Fruit fly (Drosophila melanogaster) whole organism, embryonic: ENCODE measurements around the gene THG.

Experiments used
- Ada2b ChIP-seq: fragments of 200-800 bp; sonication (Bioruptor generic); IDR thresholded peaks from 2 replicates; pipeline ENCODE4 v1.3.6; 2022; ENCODE audit warnings: missing biosample characterization, missing genetic modification characterization
- Atf6 ChIP-seq: fragments of 200-800 bp; sonication (Bioruptor generic); IDR thresholded peaks from 2 replicates; pipeline ENCODE4 v1.3.6; 2022; ENCODE audit warnings: missing biosample characterization, missing genetic modification characterization
- Bdp1 ChIP-seq: fragments of 200-800 bp; sonication (Bioruptor generic); optimal IDR thresholded peaks from 3 replicates; lab custom pipeline; 2016; ENCODE audit warnings: missing biosample characterization, missing genetic modification characterization
- C15 ChIP-seq: fragments of 200-800 bp; sonication (Bioruptor generic); IDR thresholded peaks from 3 replicates; pipeline ENCODE4 v1.3.6; 2022; ENCODE audit warnings: missing biosample characterization, missing genetic modification characterization
- CG10274 ChIP-seq: fragments of 200-800 bp; sonication (Bioruptor generic); optimal IDR thresholded peaks from 3 replicates; lab custom pipeline; 2017; ENCODE audit warnings: missing biosample characterization, mild to moderate bottlenecking, missing genetic modification characterization
- CG11093 ChIP-seq: fragments of 200-800 bp; sonication (Bioruptor generic); IDR thresholded peaks from 3 replicates; pipeline ENCODE4 v1.3.6; 2022; ENCODE audit warnings: missing biosample characterization, missing genetic modification characterization
- CG12155 ChIP-seq: fragments of 200-800 bp; sonication (Bioruptor generic); optimal IDR thresholded peaks from 3 replicates; lab custom pipeline; 2016; ENCODE audit warnings: missing biosample characterization, missing genetic modification characterization
- CG13287 ChIP-seq: fragments of 200-800 bp; sonication (Bioruptor generic); IDR thresholded peaks from 2 replicates; pipeline ENCODE4 v1.3.6; 2022; ENCODE audit warnings: missing biosample characterization, missing genetic modification characterization; ENCODE audit not compliant: partially characterized antibody
- CG13894 ChIP-seq: fragments of 200-800 bp; sonication (Bioruptor generic); optimal IDR thresholded peaks from 3 replicates; lab custom pipeline; 2018; ENCODE audit warnings: missing biosample characterization, mild to moderate bottlenecking, missing genetic modification characterization, moderate library complexity
- CG14710 ChIP-seq: fragments of 200-800 bp; sonication (Bioruptor generic); optimal IDR thresholded peaks from 3 replicates; lab custom pipeline; 2019; ENCODE audit warnings: missing biosample characterization, mild to moderate bottlenecking, missing genetic modification characterization, moderate library complexity
- CG15073 ChIP-seq: fragments of 200-800 bp; sonication (Bioruptor generic); optimal IDR thresholded peaks from 2 replicates; lab custom pipeline; 2016; ENCODE audit warnings: missing biosample characterization, missing genetic modification characterization
- CG18764 ChIP-seq: fragments of 200-800 bp; sonication (Bioruptor generic); optimal IDR thresholded peaks from 3 replicates; lab custom pipeline; 2016; ENCODE audit warnings: missing biosample characterization, missing genetic modification characterization
- CG2116 ChIP-seq: fragments of 200-800 bp; sonication (Bioruptor generic); optimal IDR thresholded peaks from 3 replicates; lab custom pipeline; 2018; ENCODE audit warnings: missing biosample characterization, mild to moderate bottlenecking, missing genetic modification characterization
- CG2129 ChIP-seq: fragments of 200-800 bp; sonication (Bioruptor generic); IDR thresholded peaks from 2 replicates; pipeline ENCODE4 v1.3.6; 2022; ENCODE audit warnings: missing biosample characterization, missing genetic modification characterization; ENCODE audit not compliant: partially characterized antibody
- CG30020 ChIP-seq: fragments of 200-800 bp; optimal IDR thresholded peaks from 2 replicates; lab custom pipeline; 2019; ENCODE audit warnings: missing biosample characterization, mild to moderate bottlenecking, missing genetic modification characterization, moderate library complexity
- CG33213 ChIP-seq: fragments of 200-800 bp; sonication (Bioruptor generic); optimal IDR thresholded peaks from 3 replicates; lab custom pipeline; 2016; ENCODE audit warnings: missing biosample characterization, missing genetic modification characterization
- CG4617 ChIP-seq: fragments of 200-800 bp; sonication (Bioruptor generic); optimal IDR thresholded peaks from 3 replicates; lab custom pipeline; 2016; ENCODE audit warnings: missing biosample characterization, missing genetic modification characterization, borderline replicate concordance
- CG9797 ChIP-seq: fragments of 200-800 bp; sonication (Bioruptor generic); optimal IDR thresholded peaks from 3 replicates; lab custom pipeline; 2018; ENCODE audit warnings: missing biosample characterization, mild to moderate bottlenecking, missing genetic modification characterization
- CoRest ChIP-seq: fragments of 200-800 bp; sonication (Bioruptor generic); optimal IDR thresholded peaks from 3 replicates; lab custom pipeline; 2018; ENCODE audit warnings: missing biosample characterization, mild to moderate bottlenecking, missing genetic modification characterization, moderate library complexity
- Dek ChIP-seq: fragments of 200-800 bp; sonication (Bioruptor generic); optimal IDR thresholded peaks from 3 replicates; lab custom pipeline; 2019; ENCODE audit warnings: missing biosample characterization, mild to moderate bottlenecking, missing genetic modification characterization, moderate library complexity
- Dp ChIP-seq: fragments of 200-800 bp; sonication (Bioruptor generic); optimal IDR thresholded peaks from 2 replicates; lab custom pipeline; 2018; ENCODE audit warnings: missing biosample characterization, mild to moderate bottlenecking, missing genetic modification characterization, moderate library complexity
- HLH4C ChIP-seq: fragments of 200-800 bp; sonication (Bioruptor generic); IDR thresholded peaks from 3 replicates; pipeline ENCODE4 v1.3.6; 2022; ENCODE audit warnings: missing biosample characterization, missing genetic modification characterization; ENCODE audit not compliant: partially characterized antibody
- Hr51 ChIP-seq, 2 experiments: fragments of 200-800 bp; sonication (Bioruptor generic); optimal IDR thresholded peaks; 2 replicates in 1 of 2; 3 replicates in 1 of 2; lab custom pipeline; 2016 to 2018; ENCODE audit warnings: missing biosample characterization in 2 of 2, missing genetic modification characterization in 2 of 2, mild to moderate bottlenecking in 1 of 2, moderate library complexity in 1 of 2
- Mad ChIP-seq: fragments of 200-800 bp; sonication (Bioruptor generic); optimal IDR thresholded peaks from 2 replicates; lab custom pipeline; 2016; ENCODE audit warnings: missing biosample characterization, missing genetic modification characterization
- Med ChIP-seq: fragments of 200-800 bp; sonication (Bioruptor generic); peaks from one replicate; lab custom pipeline; 2016; ENCODE audit warnings: missing biosample characterization, missing genetic modification characterization, mild to moderate bottlenecking, inconsistent platforms, moderate library complexity
- Myb ChIP-seq: fragments of 200-800 bp; sonication (Bioruptor generic); optimal IDR thresholded peaks from 2 replicates; lab custom pipeline; 2016; ENCODE audit warnings: missing biosample characterization, missing genetic modification characterization
- Rfx ChIP-seq: fragments of 200-800 bp; sonication (Bioruptor generic); IDR thresholded peaks from 2 replicates; pipeline ENCODE4 v1.3.6; 2022; ENCODE audit warnings: missing biosample characterization, missing genetic modification characterization
- Six4 ChIP-seq: fragments of 200-800 bp; sonication (Bioruptor generic); optimal IDR thresholded peaks from 2 replicates; lab custom pipeline; 2016; ENCODE audit warnings: missing biosample characterization, missing genetic modification characterization
- Trl ChIP-seq, 3 experiments: fragments of >200 bp in 2 of 3; fragments of 200-800 bp in 1 of 3; sonication (Bioruptor generic) in 1 of 3; optimal IDR thresholded peaks; 2 replicates in 1 of 3; 3 replicates in 2 of 3; lab custom pipeline; 2016 to 2017; ENCODE audit warnings: missing biosample characterization in 1 of 3, missing genetic modification characterization in 1 of 3
- ase ChIP-seq: fragments of 200-800 bp; sonication (Bioruptor generic); IDR thresholded peaks from 3 replicates; pipeline ENCODE4 v1.3.6; 2022; ENCODE audit warnings: missing biosample characterization, missing genetic modification characterization
- cg ChIP-seq: fragments of 200-800 bp; sonication (Bioruptor generic); optimal IDR thresholded peaks from 3 replicates; lab custom pipeline; 2019; ENCODE audit warnings: missing biosample characterization, mild to moderate bottlenecking, missing genetic modification characterization, moderate library complexity
- her ChIP-seq: fragments of 200-800 bp; sonication (Bioruptor generic); optimal IDR thresholded peaks from 2 replicates; lab custom pipeline; 2016; ENCODE audit warnings: missing biosample characterization, missing genetic modification characterization
- inv ChIP-seq: fragments of 200-800 bp; sonication (Bioruptor generic); IDR thresholded peaks from 2 replicates; pipeline ENCODE4 v1.3.6; 2022; ENCODE audit warnings: missing biosample characterization, missing genetic modification characterization; ENCODE audit not compliant: partially characterized antibody
- mam ChIP-seq: fragments of 200-800 bp; sonication (Bioruptor generic); optimal IDR thresholded peaks from 3 replicates; lab custom pipeline; 2016; ENCODE audit warnings: missing biosample characterization, missing genetic modification characterization
- nerfin-2 ChIP-seq: fragments of 200-800 bp; sonication (Bioruptor generic); IDR thresholded peaks from 2 replicates; pipeline ENCODE4 v1.3.6; 2022; ENCODE audit warnings: missing biosample characterization, missing genetic modification characterization; ENCODE audit not compliant: partially characterized antibody
- pfk ChIP-seq: fragments of 200-800 bp; sonication (Bioruptor generic); optimal IDR thresholded peaks from 2 replicates; lab custom pipeline; 2018; ENCODE audit warnings: missing biosample characterization, mild to moderate bottlenecking, missing genetic modification characterization, moderate library complexity
- prd ChIP-seq, 3 experiments: fragments of >200 bp in 2 of 3; fragments of 200-800 bp in 1 of 3; sonication (Bioruptor generic) in 1 of 3; optimal IDR thresholded peaks in 2 of 3; IDR thresholded peaks in 1 of 3; 2 replicates in 2 of 3; 3 replicates in 1 of 3; pipeline versions ENCODE4 v1.3.6 to Lab custom; 2017 to 2022; ENCODE audit warnings: missing biosample characterization in 1 of 3, missing genetic modification characterization in 1 of 3
- pros ChIP-seq: fragments of 200-800 bp; sonication (Bioruptor generic); optimal IDR thresholded peaks from 3 replicates; lab custom pipeline; 2019; ENCODE audit warnings: missing biosample characterization, mild to moderate bottlenecking, missing genetic modification characterization, moderate library complexity
- sens ChIP-seq: fragments of 200-800 bp; sonication (Bioruptor generic); peaks from one replicate; lab custom pipeline; 2016; ENCODE audit warnings: missing biosample characterization, missing genetic modification characterization
- stwl ChIP-seq: fragments of 200-800 bp; sonication (Bioruptor generic); optimal IDR thresholded peaks from 3 replicates; lab custom pipeline; 2018; ENCODE audit warnings: missing biosample characterization, mild to moderate bottlenecking, missing genetic modification characterization, moderate library complexity
- sug ChIP-seq: fragments of 200-800 bp; optimal IDR thresholded peaks from 2 replicates; lab custom pipeline; 2019; ENCODE audit warnings: missing biosample characterization, mild to moderate bottlenecking, missing genetic modification characterization, moderate library complexity
- tgo ChIP-seq: fragments of 200-800 bp; sonication (Bioruptor generic); IDR thresholded peaks from 3 replicates; pipeline ENCODE4 v1.3.6; 2022; ENCODE audit warnings: missing biosample characterization, missing genetic modification characterization
- trem ChIP-seq: fragments of 200-800 bp; optimal IDR thresholded peaks from 3 replicates; lab custom pipeline; 2019; ENCODE audit warnings: missing biosample characterization, mild to moderate bottlenecking, missing genetic modification characterization, moderate library complexity
- ttk ChIP-seq: fragments of 200-800 bp; sonication (Bioruptor generic); IDR thresholded peaks from 2 replicates; pipeline ENCODE4 v2.1.2; 2022; ENCODE audit warnings: missing biosample characterization, missing genetic modification characterization
- usp ChIP-seq: fragments of >200 bp; optimal IDR thresholded peaks from 2 replicates; lab custom pipeline; 2017; ENCODE audit warnings: missing biosample characterization, missing genetic modification characterization
- vnd ChIP-seq: fragments of 200-800 bp; sonication (Bioruptor generic); IDR thresholded peaks from 3 replicates; pipeline ENCODE4 v1.3.6; 2022; ENCODE audit warnings: missing biosample characterization, missing genetic modification characterization; ENCODE audit not compliant: partially characterized antibody

THG gene

dm6 chr2L:15058118-15058402 lies 48.5 kb upstream of the THG start, which contains the start of gene CG33679:
Gene CG33679, plus strand, starts transcription at chr2L:15058303.
- TF ChIP-seq pros (GFP tag; lab: Kevin White, UChicago) (no peak), CG18764 (GFP tag; lab: Kevin White, UChicago) (no peak), prd (optimal IDR thresholded peaks at IDR 0.05; lab: Kevin White, UChicago) (no peak), prd (GFP tag; IDR thresholded peaks at IDR 0.05; lab: Robert Waterston, UW) (no peak), CG9797 (peak; percentile 38), Med (GFP tag; lab: Kevin White, UChicago) (peak; percentile 26), stwl (tag; lab: Kevin White, UChicago) (peak; percentile 26), ttk (no peak), CG13894 (tag; lab: Kevin White, UChicago) (no peak), Bdp1 (GFP tag; lab: Kevin White, UChicago) (no peak), CG11093 (no peak), trem (tag; lab: Kevin White, UChicago) (no peak), sens (GFP tag; lab: Kevin White, UChicago) (peak; percentile 50)

dm6 chr2L:15057225-15058117 lies 47.9 kb upstream of the THG start, which contains the start of gene ck:
Gene ck, minus strand, starts transcription at chr2L:15057862.
- TF ChIP-seq CG12155 (GFP tag; lab: Kevin White, UChicago) (peak; percentile 47), usp (no peak), vnd (GFP tag; lab: Robert Waterston, UW) (peak; percentile 54; the same call in 2 of the 3 replicates), inv (GFP tag; lab: Robert Waterston, UW) (peak; percentile 59; the same call in 1 of the 2 replicates), Ada2b (GFP tag; lab: Robert Waterston, UW) (no peak), Dp (peak; percentile 93), Hr51 (GFP tag; optimal IDR thresholded peaks at IDR 0.05; lab: Kevin White, UChicago) (no peak), cg (GFP tag; lab: Kevin White, UChicago) (peak; percentile 46), CG15073 (GFP tag; lab: Kevin White, UChicago) (no peak), ase (GFP tag; lab: Robert Waterston, UW) (no peak), CG33213 (GFP tag; lab: Kevin White, UChicago) (peak; percentile 35), HLH4C (GFP tag; lab: Robert Waterston, UW) (peak; percentile 83), CG4617 (peak; percentile 13), CG13287 (GFP tag; lab: Robert Waterston, UW) (peak; percentile 74), CoRest (peak; percentile 15), Atf6 (GFP tag; lab: Robert Waterston, UW) (no peak), CG2116 (peak; percentile 77), Myb (GFP tag; lab: Kevin White, UChicago) (peak; percentile 77), tgo (GFP tag; lab: Robert Waterston, UW) (no peak), CG30020 (tag; lab: Kevin White, UChicago) (peak; percentile 22), Six4 (GFP tag; lab: Kevin White, UChicago) (no peak), CG2129 (0 out of 2 replicates have a peak, but pooled peaks have one; percentile 20), CG10274 (no peak), Rfx (0 out of 2 replicates have a peak, but pooled peaks have one; percentile 7), mam (GFP tag; lab: Kevin White, UChicago) (no peak), her (GFP tag; lab: Kevin White, UChicago) (no peak), Trl (optimal IDR thresholded peaks at IDR 0.05; lab: Kevin White, UChicago) (peak in 1 of 2 experiments; percentile 41), Trl (GFP tag; optimal IDR thresholded peaks at IDR 0.05; lab: Kevin White, UChicago) (no peak), Mad (GFP tag; lab: Kevin White, UChicago) (no peak), pfk (GFP tag; lab: Kevin White, UChicago) (no peak), sug (tag; lab: Kevin White, UChicago) (peak; percentile 46), CG14710 (tag; lab: Kevin White, UChicago) (peak; percentile 49), C15 (no peak), nerfin-2 (peak; percentile 89), Dek (tag; lab: Kevin White, UChicago) (no peak)
